Fruit fly (Drosophila melanogaster): ENCODE results near the gene CG32554.
A peak's percentile ranks its signal among the peaks of the same experiment; 100 is the strongest.

CG32554 gene

dm6 chrX:17880269-17880889 lies 27.9 kb upstream of the CG32554 start (continued):
- peak; percentile 96 for TF ChIP-seq OdsH (GFP tag; optimal IDR thresholded peaks at IDR 0.05)
- TF ChIP-seq rgr (GFP tag; optimal IDR thresholded peaks at IDR 0.05) = peak; percentile 97
- TF ChIP-seq N (GFP tag; optimal IDR thresholded peaks at IDR 0.05) = no peak

- TF ChIP-seq N (GFP tag; optimal IDR thresholded peaks at IDR 0.05) (no peak), CrebA (GFP tag; optimal IDR thresholded peaks at IDR 0.05; ENCODE audit: borderline replicate concordance) (peak; percentile 7), Sp1 (GFP tag; optimal IDR thresholded peaks at IDR 0.05) (peak; percentile 71), Myc (optimal IDR thresholded peaks at IDR 0.05) (no peak), psq (GFP tag; optimal IDR thresholded peaks at IDR 0.05) (peak; percentile 53), Dif (GFP tag; optimal IDR thresholded peaks at IDR 0.05; ENCODE audit: partially characterized antibody) (no peak), Jra (GFP tag; optimal IDR thresholded peaks at IDR 0.05) (peak; percentile 40), Rel (GFP tag; optimal IDR thresholded peaks at IDR 0.05) (peak; percentile 41), Rel (tag; optimal IDR thresholded peaks at IDR 0.05) (no peak), fru (GFP tag; optimal IDR thresholded peaks at IDR 0.05) (peak; percentile 45), GATAd (GFP tag; optimal IDR thresholded peaks at IDR 0.05) (no peak), CG9705 (GFP tag; optimal IDR thresholded peaks at IDR 0.05) (peak; percentile 37), dsf (GFP tag; optimal IDR thresholded peaks at IDR 0.05; ENCODE audit: borderline replicate concordance) (no peak), rgr (GFP tag; optimal IDR thresholded peaks at IDR 0.05) (peak; percentile 54), OdsH (GFP tag; optimal IDR thresholded peaks at IDR 0.05) (peak; percentile 21), ey (GFP tag; optimal IDR thresholded peaks at IDR 0.05) (peak; percentile 34), woc (GFP tag; optimal IDR thresholded peaks at IDR 0.05) (peak; percentile 38), HLH106 (tag; optimal IDR thresholded peaks at IDR 0.05) (peak; percentile 62), h (GFP tag; optimal IDR thresholded peaks at IDR 0.05) (peak; percentile 44), br (GFP tag; optimal IDR thresholded peaks at IDR 0.05) (peak; percentile 33), Mio (GFP tag; optimal IDR thresholded peaks at IDR 0.05) (no peak), sv (GFP tag; optimal IDR thresholded peaks at IDR 0.05) (no peak), lola (GFP tag; optimal IDR thresholded peaks at IDR 0.05) (no peak), sage (GFP tag; optimal IDR thresholded peaks at IDR 0.05) (peak; percentile 41), Hr83 (GFP tag; optimal IDR thresholded peaks at IDR 0.05; ENCODE audit: poor library complexity, severe bottlenecking) (no peak), Hr78 (GFP tag; optimal IDR thresholded peaks at IDR 0.05) (no peak), Vsx2 (GFP tag; optimal IDR thresholded peaks at IDR 0.05; ENCODE audit: partially characterized antibody) (no peak), foxo (GFP tag; optimal IDR thresholded peaks at IDR 0.05) (peak in 1 of 2 experiments; percentile 62), dmrt93B (GFP tag; optimal IDR thresholded peaks at IDR 0.05) (peak; percentile 49), pan (optimal IDR thresholded peaks at IDR 0.05) (no peak), Hnf4 (GFP tag; optimal IDR thresholded peaks at IDR 0.05) (peak; percentile 42), usp (GFP tag; optimal IDR thresholded peaks at IDR 0.05) (no peak), tai (GFP tag; optimal IDR thresholded peaks at IDR 0.05) (no peak), CG32264 (GFP tag; optimal IDR thresholded peaks at IDR 0.05) (no peak), brk (GFP tag; optimal IDR thresholded peaks at IDR 0.05) (no peak)
Measured at dm6 chrX:17879211-17879897, 26.9 kb upstream of the CG32554 start.

- peak; percentile 11 for TF ChIP-seq Sp1 (GFP tag; optimal IDR thresholded peaks at IDR 0.05)
- no peak for TF ChIP-seq GATAd (GFP tag; optimal IDR thresholded peaks at IDR 0.05)
- TF ChIP-seq h (GFP tag; optimal IDR thresholded peaks at IDR 0.05) = peak; percentile 72
- no peak for TF ChIP-seq Abd-B (GFP tag; optimal IDR thresholded peaks at IDR 0.05)
- peak; percentile 68 for TF ChIP-seq Hr83 (GFP tag; optimal IDR thresholded peaks at IDR 0.05; ENCODE audit: poor library complexity, severe bottlenecking)
- TF ChIP-seq fru (GFP tag; optimal IDR thresholded peaks at IDR 0.05) = no peak
- TF ChIP-seq sage (GFP tag; optimal IDR thresholded peaks at IDR 0.05) = peak; percentile 67
- peak; percentile 26 for TF ChIP-seq Rel (GFP tag; optimal IDR thresholded peaks at IDR 0.05)
- TF ChIP-seq Rel (tag; optimal IDR thresholded peaks at IDR 0.05) = peak; percentile 43
- TF ChIP-seq foxo (GFP tag; optimal IDR thresholded peaks at IDR 0.05) = no peak
- peak; percentile 92 for TF ChIP-seq Dif (GFP tag; optimal IDR thresholded peaks at IDR 0.05; ENCODE audit: partially characterized antibody)
- TF ChIP-seq jim (GFP tag; optimal IDR thresholded peaks at IDR 0.05) = peak; percentile 94
- no peak for TF ChIP-seq dsf (GFP tag; optimal IDR thresholded peaks at IDR 0.05; ENCODE audit: borderline replicate concordance)
- TF ChIP-seq Vsx2 (GFP tag; optimal IDR thresholded peaks at IDR 0.05; ENCODE audit: partially characterized antibody) = peak; percentile 40
- TF ChIP-seq dl (GFP tag; optimal IDR thresholded peaks at IDR 0.05; ENCODE audit: insufficient read depth in 1 of 2, partially characterized antibody in 2 of 2) = peak; percentile 31 to 68
- peak; percentile 79 for TF ChIP-seq CrebA (GFP tag; optimal IDR thresholded peaks at IDR 0.05; ENCODE audit: borderline replicate concordance)
- TF ChIP-seq brk (GFP tag; optimal IDR thresholded peaks at IDR 0.05) = peak; percentile 6
Measured at dm6 chrX:17878632-17879033, 26.1 kb upstream of the CG32554 start.
